Fruit fly (Drosophila melanogaster) whole organism, adult: ENCODE data around the gene PIG-K.

ENCODE experiments used
- CG11617 ChIP-seq: fragments of 200-800 bp; sonication (Bioruptor generic); optimal IDR thresholded peaks from 2 replicates; lab custom pipeline; 2017; ENCODE audit warnings: mild to moderate bottlenecking, missing biosample characterization, missing genetic modification reagents, missing genetic modification characterization
- CG12768 ChIP-seq: fragments of 200-800 bp; sonication (Bioruptor generic); optimal IDR thresholded peaks from 2 replicates; lab custom pipeline; 2017; ENCODE audit warnings: missing biosample characterization, missing genetic modification characterization, mild to moderate bottlenecking, moderate library complexity, missing genetic modification reagents
- CG14711 ChIP-seq: fragments of 200-800 bp; sonication (Bioruptor generic); optimal IDR thresholded peaks from 2 replicates; lab custom pipeline; 2018; ENCODE audit warnings: missing biosample characterization, mild to moderate bottlenecking, missing genetic modification characterization, moderate library complexity
- CG33017 ChIP-seq: fragments of 200-800 bp; sonication (Bioruptor generic); optimal IDR thresholded peaks from 2 replicates; lab custom pipeline; 2018; ENCODE audit warnings: missing biosample characterization, mild to moderate bottlenecking, missing genetic modification characterization, moderate library complexity
- CG7045 ChIP-seq: fragments of 200-800 bp; sonication (Bioruptor generic); optimal IDR thresholded peaks from 2 replicates; lab custom pipeline; 2017; ENCODE audit warnings: missing biosample characterization, mild to moderate bottlenecking, missing genetic modification characterization
- CG7101 ChIP-seq: fragments of 200-800 bp; sonication (Bioruptor generic); optimal IDR thresholded peaks from 2 replicates; lab custom pipeline; 2018; ENCODE audit warnings: missing biosample characterization, mild to moderate bottlenecking, missing genetic modification characterization, moderate library complexity
- Clk ChIP-seq: fragments of 200-800 bp; sonication (Bioruptor generic); optimal IDR thresholded peaks from 2 replicates; lab custom pipeline; 2017; ENCODE audit warnings: missing biosample characterization, missing genetic modification characterization
- Crg-1 ChIP-seq: fragments of 200-800 bp; sonication (Bioruptor generic); optimal IDR thresholded peaks from 2 replicates; lab custom pipeline; 2016; ENCODE audit warnings: missing biosample characterization, missing genetic modification characterization
- Mnt ChIP-seq: fragments of 200-800 bp; sonication (Bioruptor generic); optimal IDR thresholded peaks from 2 replicates; lab custom pipeline; 2016; ENCODE audit warnings: missing biosample characterization, mild to moderate bottlenecking, missing genetic modification characterization
- pad ChIP-seq: fragments of 200-800 bp; sonication (Bioruptor generic); optimal IDR thresholded peaks from 3 replicates; lab custom pipeline; 2017; ENCODE audit warnings: missing biosample characterization, missing genetic modification characterization, mild to moderate bottlenecking, moderate library complexity, missing genetic modification reagents
- tj ChIP-seq: fragments of 200-800 bp; sonication (Bioruptor generic); optimal IDR thresholded peaks from 3 replicates; lab custom pipeline; 2017; ENCODE audit warnings: missing biosample characterization, mild to moderate bottlenecking, missing genetic modification characterization, moderate library complexity
- toe ChIP-seq: fragments of 200-800 bp; sonication (Bioruptor generic); optimal IDR thresholded peaks from 2 replicates; lab custom pipeline; 2016; ENCODE audit warnings: missing biosample characterization, missing genetic modification characterization

DNA sequence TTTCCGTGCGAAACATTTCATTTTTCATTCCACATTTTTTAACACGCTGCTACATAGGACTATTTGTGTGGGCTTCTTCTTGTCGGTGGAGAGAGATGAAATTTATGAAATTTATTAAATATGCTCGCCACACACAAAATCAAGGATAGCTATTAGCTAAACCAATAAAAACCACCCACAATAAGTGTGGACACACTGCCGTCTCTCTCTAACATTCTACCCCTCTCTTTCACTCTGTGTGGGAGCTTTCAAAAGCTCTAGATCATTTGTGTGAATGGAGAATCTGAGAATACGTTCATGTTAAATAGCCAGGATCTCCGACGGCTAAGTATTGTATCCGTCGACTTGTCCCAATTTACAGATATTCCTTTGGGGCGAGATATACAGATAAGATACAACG, 28.4 kb upstream of the PIG-K start:
- TF ChIP-seq CG7101 (tag; lab: Kevin White, UChicago) (no peak), toe (no peak), tj (GFP tag; lab: Kevin White, UChicago) (no peak), Clk (no peak), Crg-1 (no peak), CG11617 (GFP tag; lab: Kevin White, UChicago) (no peak), CG33017 (tag; lab: Kevin White, UChicago) (no peak), CG12768 (GFP tag; lab: Kevin White, UChicago) (no peak), pad (GFP tag; lab: Kevin White, UChicago) (no peak), CG14711 (tag; lab: Kevin White, UChicago) (no peak), CG7045 (GFP tag; lab: Kevin White, UChicago) (no peak), Mnt (no peak)
